Fruit fly (Drosophila melanogaster) whole organism, adult: Measurements from ENCODE around the gene Pif1.
A peak's percentile ranks its signal among the peaks of the same experiment; 100 is the strongest.

Experiments
- CG11617 ChIP-seq: fragments of 200-800 bp; sonication (Bioruptor generic); optimal IDR thresholded peaks from 2 replicates; lab custom pipeline; 2017; ENCODE audit warnings: mild to moderate bottlenecking, missing biosample characterization, missing genetic modification reagents, missing genetic modification characterization
- CG12768 ChIP-seq: fragments of 200-800 bp; sonication (Bioruptor generic); optimal IDR thresholded peaks from 2 replicates; lab custom pipeline; 2017; ENCODE audit warnings: missing biosample characterization, missing genetic modification characterization, mild to moderate bottlenecking, moderate library complexity, missing genetic modification reagents
- CG14711 ChIP-seq: fragments of 200-800 bp; sonication (Bioruptor generic); optimal IDR thresholded peaks from 2 replicates; lab custom pipeline; 2018; ENCODE audit warnings: missing biosample characterization, mild to moderate bottlenecking, missing genetic modification characterization, moderate library complexity
- CG1620 ChIP-seq: fragments of 200-800 bp; sonication (Bioruptor generic); optimal IDR thresholded peaks from 2 replicates; lab custom pipeline; 2016; ENCODE audit warnings: missing biosample characterization, missing genetic modification characterization
- CG33017 ChIP-seq: fragments of 200-800 bp; sonication (Bioruptor generic); optimal IDR thresholded peaks from 2 replicates; lab custom pipeline; 2018; ENCODE audit warnings: missing biosample characterization, mild to moderate bottlenecking, missing genetic modification characterization, moderate library complexity
- CG5204 ChIP-seq: fragments of 200-800 bp; sonication (Bioruptor generic); optimal IDR thresholded peaks from 2 replicates; lab custom pipeline; 2016; ENCODE audit warnings: missing biosample characterization, missing genetic modification characterization
- CG7045 ChIP-seq: fragments of 200-800 bp; sonication (Bioruptor generic); optimal IDR thresholded peaks from 2 replicates; lab custom pipeline; 2017; ENCODE audit warnings: missing biosample characterization, mild to moderate bottlenecking, missing genetic modification characterization
- CG7101 ChIP-seq: fragments of 200-800 bp; sonication (Bioruptor generic); optimal IDR thresholded peaks from 2 replicates; lab custom pipeline; 2018; ENCODE audit warnings: missing biosample characterization, mild to moderate bottlenecking, missing genetic modification characterization, moderate library complexity
- Clk ChIP-seq: fragments of 200-800 bp; sonication (Bioruptor generic); optimal IDR thresholded peaks from 2 replicates; lab custom pipeline; 2017; ENCODE audit warnings: missing biosample characterization, missing genetic modification characterization
- Crg-1 ChIP-seq: fragments of 200-800 bp; sonication (Bioruptor generic); optimal IDR thresholded peaks from 2 replicates; lab custom pipeline; 2016; ENCODE audit warnings: missing biosample characterization, missing genetic modification characterization
- Hr96 ChIP-seq: fragments of 200-800 bp; sonication (Bioruptor generic); optimal IDR thresholded peaks from 2 replicates; lab custom pipeline; 2016; ENCODE audit warnings: missing biosample characterization, missing genetic modification characterization
- Mnt ChIP-seq: fragments of 200-800 bp; sonication (Bioruptor generic); optimal IDR thresholded peaks from 2 replicates; lab custom pipeline; 2016; ENCODE audit warnings: missing biosample characterization, mild to moderate bottlenecking, missing genetic modification characterization
- bab1 ChIP-seq: fragments of 200-800 bp; sonication (Bioruptor generic); optimal IDR thresholded peaks from 3 replicates; lab custom pipeline; 2019; ENCODE audit warnings: missing biosample characterization, mild to moderate bottlenecking, missing genetic modification characterization, moderate library complexity
- cic ChIP-seq: fragments of 200-800 bp; sonication (Bioruptor generic); optimal IDR thresholded peaks from 2 replicates; lab custom pipeline; 2017; ENCODE audit warnings: missing biosample characterization, mild to moderate bottlenecking, missing genetic modification characterization, moderate library complexity
- cnc ChIP-seq, 2 experiments: fragments of >200 bp; optimal IDR thresholded peaks; 2 replicates each; lab custom pipeline; 2017
- kay ChIP-seq: fragments of 200-800 bp; sonication (Bioruptor generic); peaks from one replicate; lab custom pipeline; 2016; ENCODE audit warnings: missing biosample characterization, missing genetic modification characterization, borderline replicate concordance
- ovo ChIP-seq: fragments of 200-800 bp; sonication (Bioruptor generic); optimal IDR thresholded peaks from 2 replicates; lab custom pipeline; 2016; ENCODE audit warnings: missing biosample characterization, missing genetic modification characterization
- pad ChIP-seq: fragments of 200-800 bp; sonication (Bioruptor generic); optimal IDR thresholded peaks from 3 replicates; lab custom pipeline; 2017; ENCODE audit warnings: missing biosample characterization, missing genetic modification characterization, mild to moderate bottlenecking, moderate library complexity, missing genetic modification reagents
- tj ChIP-seq: fragments of 200-800 bp; sonication (Bioruptor generic); optimal IDR thresholded peaks from 3 replicates; lab custom pipeline; 2017; ENCODE audit warnings: missing biosample characterization, mild to moderate bottlenecking, missing genetic modification characterization, moderate library complexity
- toe ChIP-seq: fragments of 200-800 bp; sonication (Bioruptor generic); optimal IDR thresholded peaks from 2 replicates; lab custom pipeline; 2016; ENCODE audit warnings: missing biosample characterization, missing genetic modification characterization

Gene Pif1

DNA sequence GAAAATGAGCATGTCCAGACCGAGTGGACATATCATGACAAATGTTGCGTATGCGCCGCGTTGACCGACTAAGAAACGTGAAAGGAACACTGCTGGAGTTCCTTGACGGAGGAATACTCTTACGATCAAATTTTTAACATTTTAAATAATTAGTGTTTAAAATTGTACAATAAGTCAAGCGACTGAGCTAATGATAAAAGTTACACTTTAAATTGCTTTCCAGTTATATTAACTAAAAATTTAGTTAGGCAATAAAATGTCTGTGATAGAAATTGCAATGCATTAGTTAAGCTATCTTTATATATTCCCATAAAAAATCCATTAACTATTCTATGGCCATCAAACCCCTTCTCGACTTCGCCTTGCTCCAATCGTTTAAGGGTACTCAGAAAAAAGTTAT is 15.0 kb upstream of the Pif1 start:
- no peak for TF ChIP-seq tj

DNA sequence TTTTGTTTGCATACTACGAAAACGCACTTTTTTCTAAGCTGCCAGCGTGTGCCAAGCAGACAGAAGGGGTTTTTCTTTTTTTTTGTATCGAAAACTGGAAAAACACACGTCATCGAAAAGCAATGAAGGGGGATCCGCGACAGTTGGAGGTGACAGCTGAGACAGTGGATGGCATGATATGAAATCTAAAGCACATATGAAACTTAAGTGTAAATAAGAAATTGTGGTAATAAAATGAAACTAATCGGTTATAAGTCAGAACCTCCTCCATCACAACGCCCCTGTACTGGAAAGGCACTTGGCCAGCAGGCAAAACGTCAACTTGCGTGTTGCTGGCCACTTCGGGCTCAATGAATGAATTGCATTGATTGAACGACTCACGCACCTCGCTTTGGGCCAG is 13.9 kb upstream of the Pif1 start:
- TF ChIP-seq CG11617 (GFP tag; lab: Kevin White, UChicago), result no peak
- no peak for TF ChIP-seq cnc (optimal IDR thresholded peaks at IDR 0.05; lab: Kevin White, UChicago)
- no peak for TF ChIP-seq Hr96
- no peak for TF ChIP-seq kay (GFP tag; lab: Kevin White, UChicago)
- TF ChIP-seq toe (GFP tag; lab: Kevin White, UChicago), result no peak
- TF ChIP-seq CG12768 (GFP tag; lab: Kevin White, UChicago), result no peak
- no peak for TF ChIP-seq CG14711
- TF ChIP-seq Mnt (GFP tag; lab: Kevin White, UChicago), result no peak
- no peak for TF ChIP-seq CG33017 (tag; lab: Kevin White, UChicago)
- TF ChIP-seq tj, result no peak
- TF ChIP-seq CG5204 (GFP tag; lab: Kevin White, UChicago), result no peak
- no peak for TF ChIP-seq Crg-1 (GFP tag; lab: Kevin White, UChicago)

DNA sequence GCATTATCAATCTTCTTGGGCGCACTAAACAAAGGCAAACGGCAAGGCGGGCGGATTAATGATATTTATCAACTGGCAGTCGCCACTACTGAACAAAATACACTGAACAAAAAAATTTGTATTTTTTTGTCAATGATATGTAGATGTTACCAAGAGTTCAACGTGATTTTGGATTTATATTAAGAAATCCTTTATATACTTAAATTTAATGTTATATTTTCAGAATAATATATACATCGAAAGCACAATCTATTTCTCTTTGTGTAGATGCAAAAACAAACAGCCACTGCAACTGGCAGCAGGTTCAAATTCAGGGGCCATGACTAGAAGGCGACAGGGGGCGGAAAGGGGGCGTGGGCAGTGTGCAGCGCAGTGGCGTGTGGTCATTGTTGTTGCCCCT is 12.9 kb upstream of the Pif1 start:
- TF ChIP-seq CG7045, result peak; percentile 40
- TF ChIP-seq bab1 (GFP tag; lab: Kevin White, UChicago), result no peak
- TF ChIP-seq CG14711, result no peak

DNA sequence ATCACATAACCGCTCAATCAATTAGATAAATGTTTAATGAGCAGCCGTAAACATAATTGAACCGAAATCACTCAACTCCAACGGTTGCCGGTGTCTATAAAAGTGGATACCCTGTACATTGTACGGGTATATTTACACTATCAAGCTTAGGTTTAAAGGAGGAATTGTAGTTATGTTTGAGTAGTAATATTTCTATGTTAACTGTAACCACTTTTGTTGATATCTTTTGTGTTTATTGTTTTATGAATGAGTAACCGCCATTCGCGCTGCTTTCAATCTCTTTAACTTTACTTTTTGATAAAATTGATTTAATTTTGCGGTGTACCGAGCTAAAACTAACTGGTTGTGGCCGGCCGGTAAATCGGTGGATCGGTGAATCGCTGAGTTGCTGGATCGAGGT is 12.2 kb upstream of the Pif1 start:
- no peak for TF ChIP-seq CG7045
- TF ChIP-seq bab1 (GFP tag; lab: Kevin White, UChicago), result no peak
- TF ChIP-seq CG14711, result no peak
- no peak for TF ChIP-seq tj
- no peak for TF ChIP-seq Hr96
- no peak for TF ChIP-seq CG1620 (GFP tag; lab: Kevin White, UChicago)

DNA sequence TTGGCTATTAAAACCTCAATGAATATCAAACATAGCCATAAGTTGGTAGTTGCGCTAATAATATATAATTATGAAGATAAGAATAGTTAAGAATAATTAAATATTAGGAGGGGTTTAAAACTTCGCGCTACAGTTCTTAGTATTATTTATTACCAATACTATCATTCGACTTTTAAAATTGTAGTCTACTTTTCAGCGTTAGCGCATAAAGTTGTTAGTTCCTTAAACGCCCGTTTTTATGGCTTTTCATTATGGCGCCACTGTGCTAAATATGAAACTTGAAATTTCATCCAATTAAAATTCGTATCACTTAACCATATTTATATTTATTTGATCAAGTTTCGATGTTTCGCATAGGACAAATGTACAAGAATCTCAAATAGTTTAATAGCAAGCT is 10.6 kb upstream of the Pif1 start:
- TF ChIP-seq CG12768 (GFP tag; lab: Kevin White, UChicago), result peak; percentile 10
- TF ChIP-seq CG14711, result no peak
- no peak for TF ChIP-seq bab1 (GFP tag; lab: Kevin White, UChicago)
- TF ChIP-seq CG1620 (GFP tag; lab: Kevin White, UChicago), result no peak
- peak; percentile 38 for TF ChIP-seq tj
- peak; percentile 31 for TF ChIP-seq kay (GFP tag; lab: Kevin White, UChicago)

DNA sequence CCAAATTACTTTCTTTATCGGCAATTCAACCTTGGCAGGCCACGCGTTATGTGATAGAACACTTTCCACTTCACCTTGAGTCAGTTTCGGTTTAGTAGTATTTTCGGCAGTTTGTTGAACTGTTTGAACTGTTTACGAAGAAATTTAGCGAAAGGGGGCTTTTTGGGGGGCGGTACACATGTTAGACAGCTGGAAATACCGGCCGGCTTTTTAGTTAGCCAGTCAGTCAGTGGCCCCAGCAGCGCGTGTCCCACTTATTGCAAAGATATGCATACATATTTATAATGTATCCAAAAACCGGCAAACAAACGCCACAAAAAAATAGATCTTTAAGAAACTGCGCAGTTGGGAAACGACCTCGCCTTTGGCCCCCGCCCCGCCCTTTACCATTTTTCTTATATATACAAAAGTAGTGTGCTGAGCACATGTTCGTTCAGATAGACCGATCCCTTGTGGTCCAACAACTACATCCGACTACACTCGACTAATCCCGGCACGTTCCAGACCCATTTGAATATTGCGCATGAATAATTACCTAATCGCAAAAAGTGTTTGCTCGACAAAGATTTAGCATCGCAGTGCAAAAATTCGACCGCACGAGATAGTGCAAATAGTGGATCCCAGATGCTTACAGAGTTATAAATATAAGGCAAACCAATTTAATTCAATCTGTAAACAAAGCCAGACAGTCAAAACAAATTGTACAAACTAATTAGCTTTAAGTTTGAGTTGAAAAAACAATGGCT is 10.1 kb upstream of the Pif1 start:
- TF ChIP-seq CG1620 (GFP tag; lab: Kevin White, UChicago) (no peak), cnc (optimal IDR thresholded peaks at IDR 0.05; lab: Kevin White, UChicago) (no peak), CG11617 (GFP tag; lab: Kevin White, UChicago) (no peak), Hr96 (no peak), Clk (peak; percentile 8), kay (GFP tag; lab: Kevin White, UChicago) (no peak), bab1 (GFP tag; lab: Kevin White, UChicago) (no peak), tj (peak; percentile 94), Crg-1 (GFP tag; lab: Kevin White, UChicago) (no peak), CG14711 (no peak), Mnt (GFP tag; lab: Kevin White, UChicago) (peak; percentile 82), CG5204 (GFP tag; lab: Kevin White, UChicago) (no peak), pad (GFP tag; lab: Kevin White, UChicago) (no peak)

DNA sequence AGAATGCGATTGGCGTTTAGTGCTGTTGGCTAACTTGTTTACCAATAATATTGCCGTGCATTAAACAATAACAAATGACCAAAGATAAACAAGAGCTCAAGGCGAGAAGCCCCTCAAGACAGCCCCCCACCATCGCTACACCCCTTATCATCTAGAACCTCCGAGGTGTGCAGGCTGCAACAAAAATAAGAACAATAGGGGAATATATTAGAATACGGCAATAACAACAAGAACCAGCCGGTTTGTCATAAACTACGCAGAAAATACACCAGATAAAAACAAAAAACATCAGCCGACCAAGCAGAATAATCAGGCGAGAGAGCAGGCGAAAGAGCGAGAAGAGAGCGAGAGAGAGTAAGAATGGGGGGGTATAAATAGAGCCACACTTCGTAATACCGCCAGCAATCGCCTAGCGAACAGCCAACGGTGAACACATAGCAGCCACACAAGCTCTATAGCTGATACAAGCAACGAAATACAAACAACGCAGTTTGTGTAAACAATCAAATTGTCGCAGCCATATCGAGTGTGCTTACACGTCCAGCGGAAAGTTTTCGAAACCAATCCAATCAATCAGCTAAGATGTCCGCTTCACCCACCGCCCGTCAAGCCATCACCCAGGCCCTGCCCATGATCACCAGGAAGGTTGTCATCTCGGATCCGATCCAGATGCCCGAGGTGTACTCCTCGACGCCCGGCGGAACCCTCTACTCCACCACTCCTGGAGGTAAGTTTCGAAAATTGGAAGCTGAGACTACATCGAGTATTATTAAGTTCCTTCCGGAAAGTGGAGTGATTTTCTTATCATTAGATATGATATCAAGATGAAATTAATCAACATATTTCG is 8.5 kb upstream of the Pif1 start, which contains the start of gene Thor:
Gene Thor, plus strand, starts transcription at position 401 of the 847 bp plus-strand sequence.
- TF ChIP-seq Mnt (GFP tag; lab: Kevin White, UChicago), result peak; percentile 87
- TF ChIP-seq CG14711, result peak; percentile 37
- TF ChIP-seq CG5204 (GFP tag; lab: Kevin White, UChicago), result peak; percentile 59
- TF ChIP-seq pad (GFP tag; lab: Kevin White, UChicago), result peak; percentile 87
- TF ChIP-seq ovo (GFP tag; lab: Kevin White, UChicago), result peak; percentile 82
- peak; percentile 57 for TF ChIP-seq toe (GFP tag; lab: Kevin White, UChicago)
- TF ChIP-seq CG11617 (GFP tag; lab: Kevin White, UChicago), result peak; percentile 75
- TF ChIP-seq kay (GFP tag; lab: Kevin White, UChicago), result peak; percentile 99
- peak; percentile 83 for TF ChIP-seq tj
- TF ChIP-seq Crg-1 (GFP tag; lab: Kevin White, UChicago), result peak; percentile 83
- peak; percentile 96 for TF ChIP-seq cic
- TF ChIP-seq bab1 (GFP tag; lab: Kevin White, UChicago), result peak; percentile 73
- peak; percentile 65 for TF ChIP-seq CG1620 (GFP tag; lab: Kevin White, UChicago)
- peak; percentile 87 for TF ChIP-seq CG12768 (GFP tag; lab: Kevin White, UChicago)
- TF ChIP-seq CG7045, result peak; percentile 81
- TF ChIP-seq CG7101 (tag; lab: Kevin White, UChicago), result peak; percentile 68
- TF ChIP-seq Hr96, result peak; percentile 82
- peak; percentile 84 for TF ChIP-seq CG33017 (tag; lab: Kevin White, UChicago)
- peak; percentile 79 for TF ChIP-seq Clk
- TF ChIP-seq cnc (optimal IDR thresholded peaks at IDR 0.05; lab: Kevin White, UChicago), result peak in 1 of 2 experiments; percentile 55
